Worm (Caenorhabditis elegans): ENCODE data around the gene atad-3.
A peak's percentile ranks its signal among the peaks of the same experiment; 100 is the strongest.

atad-3 gene

ce11 chrII:10284991-10285390 is 36.2 kb downstream of the atad-3 start:
- no peak for TF ChIP-seq akir-1 (GFP tag; optimal IDR thresholded peaks at IDR 0.05)
- TF ChIP-seq sdz-38 (tag; optimal IDR thresholded peaks at IDR 0.05) = no peak
- no peak for TF ChIP-seq attf-3 (GFP tag; conservative IDR thresholded peaks at IDR 0.05)
- TF ChIP-seq F57C9.4 (tag; optimal IDR thresholded peaks at IDR 0.05) = no peak
- TF ChIP-seq ztf-18 (tag; optimal IDR thresholded peaks at IDR 0.05) = no peak
- no peak for TF ChIP-seq tbx-9 (tag; optimal IDR thresholded peaks at IDR 0.05; ENCODE audit: borderline replicate concordance)
- no peak for TF ChIP-seq dpl-1 (GFP tag; optimal IDR thresholded peaks at IDR 0.05)
- no peak for TF ChIP-seq hrde-1 (tag; optimal IDR thresholded peaks at IDR 0.05; ENCODE audit: borderline replicate concordance)
- TF ChIP-seq mes-4 (tag; optimal IDR thresholded peaks at IDR 0.05) = no peak
- TF ChIP-seq F23B12.7 (tag; optimal IDR thresholded peaks at IDR 0.05; ENCODE audit: insufficient read depth) = no peak

ce11 chrII:10288926-10289325 is 40.1 kb downstream of the atad-3 start:
- no peak for TF ChIP-seq unc-130 (GFP tag; optimal IDR thresholded peaks at IDR 0.05)
- no peak for TF ChIP-seq Y79H2A.3 (GFP tag; conservative IDR thresholded peaks at IDR 0.05)
- no peak for TF ChIP-seq ceh-79 (tag; optimal IDR thresholded peaks at IDR 0.05)
- TF ChIP-seq hmg-1.2 (GFP tag; IDR thresholded peaks at IDR 0.05) = no peak
- no peak for TF ChIP-seq snpc-1.1 (tag; optimal IDR thresholded peaks at IDR 0.05; ENCODE audit: insufficient read depth)
- no peak for TF ChIP-seq C06A6.2 (GFP tag; conservative IDR thresholded peaks at IDR 0.05)
- TF ChIP-seq ceh-58 (GFP tag; IDR thresholded peaks at IDR 0.05) = no peak
- TF ChIP-seq athp-1 (tag; optimal IDR thresholded peaks at IDR 0.05) = no peak
- no peak for TF ChIP-seq F37B4.10 (GFP tag; IDR thresholded peaks at IDR 0.05)
- no peak for TF ChIP-seq akir-1 (GFP tag; optimal IDR thresholded peaks at IDR 0.05)
- TF ChIP-seq F23B12.7 (tag; optimal IDR thresholded peaks at IDR 0.05; ENCODE audit: insufficient read depth) = no peak
- no peak for TF ChIP-seq aptf-2 (GFP tag; conservative IDR thresholded peaks at IDR 0.05)
- TF ChIP-seq ztf-3 (GFP tag; optimal IDR thresholded peaks at IDR 0.05) = no peak
- no peak for TF ChIP-seq sptf-2 (GFP tag; optimal IDR thresholded peaks at IDR 0.05)
- no peak for TF ChIP-seq ceh-40 (GFP tag; IDR thresholded peaks at IDR 0.05)
- no peak for TF ChIP-seq tbp1 (GFP tag; optimal IDR thresholded peaks at IDR 0.05)
- TF ChIP-seq dpff-1 (tag; optimal IDR thresholded peaks at IDR 0.05) = no peak
- TF ChIP-seq tlf-1 (GFP tag; optimal IDR thresholded peaks at IDR 0.05) = no peak

- TF ChIP-seq F49E8.2 (tag; optimal IDR thresholded peaks at IDR 0.05; ENCODE audit: insufficient read depth) = no peak
- peak; percentile 15 for TF ChIP-seq lin-40 (tag; optimal IDR thresholded peaks at IDR 0.05)
- no peak for TF ChIP-seq zim-3 (tag; optimal IDR thresholded peaks at IDR 0.05)
These were observed 45.5 kb downstream of the atad-3 start for ce11 chrII:10294262-10294661.

- no peak for TF ChIP-seq hmg-20 (GFP tag; IDR thresholded peaks at IDR 0.05)
- TF ChIP-seq hsf-1 (GFP tag; IDR thresholded peaks at IDR 0.05) = 0 out of 2 replicates have a peak, but pooled peaks have one; percentile 17
- TF ChIP-seq B0035.1 (tag; optimal IDR thresholded peaks at IDR 0.05) = no peak
- 0 out of 2 replicates have a peak, but pooled peaks have one; percentile 25 for TF ChIP-seq K11D2.4 (GFP tag; IDR thresholded peaks at IDR 0.05)
These were observed 51.4 kb downstream of the atad-3 start, which contains the start of gene nep-26 for ce11 chrII:10300082-10300749. Gene nep-26, minus strand, starts transcription at chrII:10300132.

Measured in whole organism, young adult.